Worm (Caenorhabditis elegans): ENCODE measurements around the gene sre-18.

- TF ChIP-seq ZK546.5 (tag; optimal IDR thresholded peaks at IDR 0.05), result no peak
- no peak for TF ChIP-seq unc-62 (GFP tag; optimal IDR thresholded peaks at IDR 0.05)
- TF ChIP-seq nhr-28 (tag; optimal IDR thresholded peaks at IDR 0.05), result no peak
- no peak for TF ChIP-seq aly-2 (tag; optimal IDR thresholded peaks at IDR 0.05)
- TF ChIP-seq nhr-237 (tag; optimal IDR thresholded peaks at IDR 0.05), result no peak
Observed at ce11 chrIV:12199538-12200158, 29.9 kb downstream of the sre-18 start.

Data from whole organism, L3 larva.